Fruit fly (Drosophila melanogaster): ENCODE results near the gene PAPLA1.

Gene PAPLA1

dm6 chr2L:8100489-8101352 is 58.7 kb downstream of the PAPLA1 start:
- TF ChIP-seq kay (GFP tag; ENCODE audit: borderline replicate concordance) (peak; percentile 78), pad (GFP tag; optimal IDR thresholded peaks at IDR 0.05) (no peak), Clk (GFP tag; optimal IDR thresholded peaks at IDR 0.05) (no peak), CG1620 (GFP tag; optimal IDR thresholded peaks at IDR 0.05) (no peak), ovo (GFP tag; optimal IDR thresholded peaks at IDR 0.05) (peak; percentile 10), CG14711 (tag; optimal IDR thresholded peaks at IDR 0.05) (no peak), Mnt (GFP tag; optimal IDR thresholded peaks at IDR 0.05) (peak; percentile 26), toe (GFP tag; optimal IDR thresholded peaks at IDR 0.05) (no peak), Hr96 (GFP tag; optimal IDR thresholded peaks at IDR 0.05) (no peak), CG12768 (GFP tag; optimal IDR thresholded peaks at IDR 0.05) (peak; percentile 47), Crg-1 (GFP tag; optimal IDR thresholded peaks at IDR 0.05) (no peak), CG33017 (tag; optimal IDR thresholded peaks at IDR 0.05) (no peak), CG7045 (GFP tag; optimal IDR thresholded peaks at IDR 0.05) (no peak), CG7101 (tag; optimal IDR thresholded peaks at IDR 0.05) (peak; percentile 40), tj (GFP tag; optimal IDR thresholded peaks at IDR 0.05) (no peak), cic (GFP tag; optimal IDR thresholded peaks at IDR 0.05) (peak; percentile 87), CG5204 (GFP tag; optimal IDR thresholded peaks at IDR 0.05) (no peak), cnc (optimal IDR thresholded peaks at IDR 0.05) (no peak), bab1 (GFP tag; optimal IDR thresholded peaks at IDR 0.05) (no peak), CG11617 (GFP tag; optimal IDR thresholded peaks at IDR 0.05) (no peak)

dm6 chr2L:8099615-8100375 is 59.6 kb downstream of the PAPLA1 start:
- no peak for TF ChIP-seq CG5204 (GFP tag; optimal IDR thresholded peaks at IDR 0.05)
- peak; percentile 19 for TF ChIP-seq CG14711 (tag; optimal IDR thresholded peaks at IDR 0.05)
- TF ChIP-seq kay (GFP tag; ENCODE audit: borderline replicate concordance), result peak; percentile 71
- TF ChIP-seq Mnt (GFP tag; optimal IDR thresholded peaks at IDR 0.05), result no peak
- no peak for TF ChIP-seq bab1 (GFP tag; optimal IDR thresholded peaks at IDR 0.05)
- no peak for TF ChIP-seq Crg-1 (GFP tag; optimal IDR thresholded peaks at IDR 0.05)
- TF ChIP-seq CG12768 (GFP tag; optimal IDR thresholded peaks at IDR 0.05), result peak; percentile 83
- TF ChIP-seq cnc (optimal IDR thresholded peaks at IDR 0.05), result peak in 1 of 2 experiments; percentile 20
- TF ChIP-seq Clk (GFP tag; optimal IDR thresholded peaks at IDR 0.05), result no peak

- TF ChIP-seq CG1620 (GFP tag; optimal IDR thresholded peaks at IDR 0.05), result no peak
- no peak for TF ChIP-seq Crg-1 (GFP tag; optimal IDR thresholded peaks at IDR 0.05)
- peak; percentile 15 for TF ChIP-seq CG5204 (GFP tag; optimal IDR thresholded peaks at IDR 0.05)
- no peak for TF ChIP-seq CG7045 (GFP tag; optimal IDR thresholded peaks at IDR 0.05)
Observed at dm6 chr2L:8099050-8099449, 60.4 kb downstream of the PAPLA1 start.

dm6 chr2L:8097964-8098945 is 61.2 kb downstream of the PAPLA1 start:
- TF ChIP-seq pad (GFP tag; optimal IDR thresholded peaks at IDR 0.05) (no peak), CG7101 (tag; optimal IDR thresholded peaks at IDR 0.05) (no peak), kay (GFP tag; ENCODE audit: borderline replicate concordance) (peak; percentile 93), cnc (optimal IDR thresholded peaks at IDR 0.05) (no peak), tj (GFP tag; optimal IDR thresholded peaks at IDR 0.05) (peak; percentile 33), CG5204 (GFP tag; optimal IDR thresholded peaks at IDR 0.05) (no peak), cic (GFP tag; optimal IDR thresholded peaks at IDR 0.05) (peak; percentile 0), bab1 (GFP tag; optimal IDR thresholded peaks at IDR 0.05) (no peak), Mnt (GFP tag; optimal IDR thresholded peaks at IDR 0.05) (peak; percentile 52), Crg-1 (GFP tag; optimal IDR thresholded peaks at IDR 0.05) (no peak), CG1620 (GFP tag; optimal IDR thresholded peaks at IDR 0.05) (no peak)

dm6 chr2L:8097461-8097860 is 62.0 kb downstream of the PAPLA1 start:
- TF ChIP-seq cic (GFP tag; optimal IDR thresholded peaks at IDR 0.05), result peak; percentile 96
- peak; percentile 45 for TF ChIP-seq Clk (GFP tag; optimal IDR thresholded peaks at IDR 0.05)
- peak; percentile 65 for TF ChIP-seq CG11617 (GFP tag; optimal IDR thresholded peaks at IDR 0.05)
- TF ChIP-seq CG7045 (GFP tag; optimal IDR thresholded peaks at IDR 0.05), result peak; percentile 80
- TF ChIP-seq Hr96 (GFP tag; optimal IDR thresholded peaks at IDR 0.05), result peak; percentile 7
- TF ChIP-seq kay (GFP tag; ENCODE audit: borderline replicate concordance), result no peak
- TF ChIP-seq Mnt (GFP tag; optimal IDR thresholded peaks at IDR 0.05), result peak; percentile 46
- no peak for TF ChIP-seq CG5204 (GFP tag; optimal IDR thresholded peaks at IDR 0.05)
- peak; percentile 18 for TF ChIP-seq tj (GFP tag; optimal IDR thresholded peaks at IDR 0.05)
- no peak for TF ChIP-seq ovo (GFP tag; optimal IDR thresholded peaks at IDR 0.05)
- no peak for TF ChIP-seq bab1 (GFP tag; optimal IDR thresholded peaks at IDR 0.05)
- peak; percentile 46 for TF ChIP-seq toe (GFP tag; optimal IDR thresholded peaks at IDR 0.05)
- TF ChIP-seq cnc (optimal IDR thresholded peaks at IDR 0.05), result peak in 1 of 2 experiments; percentile 2
- peak; percentile 71 for TF ChIP-seq CG33017 (tag; optimal IDR thresholded peaks at IDR 0.05)
- peak; percentile 61 for TF ChIP-seq pad (GFP tag; optimal IDR thresholded peaks at IDR 0.05)
- no peak for TF ChIP-seq Crg-1 (GFP tag; optimal IDR thresholded peaks at IDR 0.05)
- peak; percentile 86 for TF ChIP-seq CG12768 (GFP tag; optimal IDR thresholded peaks at IDR 0.05)
- peak; percentile 48 for TF ChIP-seq CG14711 (tag; optimal IDR thresholded peaks at IDR 0.05)
- TF ChIP-seq CG7101 (tag; optimal IDR thresholded peaks at IDR 0.05), result peak; percentile 63
- peak; percentile 18 for TF ChIP-seq CG1620 (GFP tag; optimal IDR thresholded peaks at IDR 0.05)
